Fruit fly (Drosophila melanogaster): ENCODE measurements around the gene Pomp.

The Pomp gene

dm6 chr2L:20758847-20759465 lies 28.5 kb upstream of the Pomp start (continued):
- TF ChIP-seq Abd-B (GFP tag; optimal IDR thresholded peaks at IDR 0.05) (peak; percentile 55), CG14667 (GFP tag; IDR thresholded peaks at IDR 0.05) (peak; percentile 38; the same call in 1 of the 2 replicates), CG7928 (GFP tag; optimal IDR thresholded peaks at IDR 0.05) (peak; percentile 49), H2.0 (GFP tag; IDR thresholded peaks at IDR 0.05) (peak; percentile 29; the same call in 1 of the 2 replicates), nom (GFP tag; optimal IDR thresholded peaks at IDR 0.05) (peak; percentile 42), CG13287 (GFP tag; IDR thresholded peaks at IDR 0.05; ENCODE audit: partially characterized antibody) (no peak), Usf (GFP tag; optimal IDR thresholded peaks at IDR 0.05) (peak; percentile 2), stwl (tag; optimal IDR thresholded peaks at IDR 0.05) (no peak), CG4282 (GFP tag; optimal IDR thresholded peaks at IDR 0.05) (no peak), CG8765 (GFP tag; IDR thresholded peaks at IDR 0.05) (peak; percentile 60; the same call in 1 of the 2 replicates), CG11247 (GFP tag; IDR thresholded peaks at IDR 0.05) (peak; percentile 71), sug (tag; optimal IDR thresholded peaks at IDR 0.05) (peak; percentile 34), ac (GFP tag; optimal IDR thresholded peaks at IDR 0.05) (no peak), ato (GFP tag; IDR thresholded peaks at IDR 0.05; ENCODE audit: partially characterized antibody) (no peak), kay (GFP tag; optimal IDR thresholded peaks at IDR 0.05) (peak; percentile 41), CG1602 (GFP tag; optimal IDR thresholded peaks at IDR 0.05) (peak; percentile 5), CG18619 (GFP tag; optimal IDR thresholded peaks at IDR 0.05) (peak; percentile 60), jigr1 (GFP tag; IDR thresholded peaks at IDR 0.05) (no peak), CG43689 (GFP tag; IDR thresholded peaks at IDR 0.05) (peak; percentile 54; the same call in 1 of the 2 replicates), Dll (GFP tag; IDR thresholded peaks at IDR 0.05; ENCODE audit: partially characterized antibody) (no peak), CG13775 (GFP tag; optimal IDR thresholded peaks at IDR 0.05) (peak; percentile 61), org-1 (GFP tag; optimal IDR thresholded peaks at IDR 0.05) (peak; percentile 32), Lim3 (GFP tag; IDR thresholded peaks at IDR 0.05) (no peak), CG16813 (GFP tag; IDR thresholded peaks at IDR 0.05; ENCODE audit: partially characterized antibody) (no peak), nerfin-2 (GFP tag; IDR thresholded peaks at IDR 0.05; ENCODE audit: partially characterized antibody) (no peak), Max (GFP tag; optimal IDR thresholded peaks at IDR 0.05) (peak; percentile 49), CG8281 (tag; optimal IDR thresholded peaks at IDR 0.05) (peak; percentile 28), CG15479 (GFP tag; optimal IDR thresholded peaks at IDR 0.05) (no peak), emc (GFP tag; optimal IDR thresholded peaks at IDR 0.05) (no peak), dysf (GFP tag; IDR thresholded peaks at IDR 0.05) (peak; percentile 89), CG3726 (GFP tag; IDR thresholded peaks at IDR 0.05) (0 out of 3 replicates have a peak, but pooled peaks have one; percentile 47), CG3281 (GFP tag; optimal IDR thresholded peaks at IDR 0.05) (peak; percentile 91), Hr78 (GFP tag; optimal IDR thresholded peaks at IDR 0.05) (no peak), CG6683 (GFP tag; optimal IDR thresholded peaks at IDR 0.05) (peak; percentile 37), PHDP (tag; optimal IDR thresholded peaks at IDR 0.05) (peak; percentile 63), CG14014 (GFP tag; IDR thresholded peaks at IDR 0.05) (peak; percentile 84), YL-1 (GFP tag; optimal IDR thresholded peaks at IDR 0.05) (no peak), ATbp (GFP tag; optimal IDR thresholded peaks at IDR 0.05) (peak; percentile 43), CG17186 (GFP tag; optimal IDR thresholded peaks at IDR 0.05) (no peak), tx (GFP tag; optimal IDR thresholded peaks at IDR 0.05) (peak; percentile 30), exex (tag; optimal IDR thresholded peaks at IDR 0.05) (peak; percentile 3), CG6175 (GFP tag; IDR thresholded peaks at IDR 0.05) (peak; percentile 70; the same call in 2 of the 3 replicates), grau (tag; optimal IDR thresholded peaks at IDR 0.05) (peak; percentile 74), peb (GFP tag; IDR thresholded peaks at IDR 0.05) (peak; percentile 44; the same call in 1 of the 2 replicates), yki (optimal IDR thresholded peaks at IDR 0.05) (no peak), trem (tag; optimal IDR thresholded peaks at IDR 0.05) (peak; percentile 66), Doc2 (GFP tag; IDR thresholded peaks at IDR 0.05) (no peak), rib (GFP tag; IDR thresholded peaks at IDR 0.05) (peak; percentile 66; the same call in 1 of the 2 replicates), tll (GFP tag; optimal IDR thresholded peaks at IDR 0.05) (no peak)
